Fruit fly (Drosophila melanogaster) whole organism, embryonic: ENCODE data around the gene CG14684.
A peak's percentile ranks its signal among the peaks of the same experiment; 100 is the strongest.

ENCODE experiments used
- ATbp ChIP-seq: fragments of 200-800 bp; sonication (Bioruptor generic); optimal IDR thresholded peaks from 2 replicates; lab custom pipeline; 2017; ENCODE audit warnings: missing biosample characterization, mild to moderate bottlenecking, missing genetic modification characterization, missing genetic modification reagents
- Asciz ChIP-seq: fragments of 200-800 bp; sonication (Bioruptor generic); optimal IDR thresholded peaks from 2 replicates; lab custom pipeline; 2017; ENCODE audit warnings: missing biosample characterization, mild to moderate bottlenecking, missing genetic modification characterization, missing genetic modification reagents
- B-H1 ChIP-seq: fragments of 200-800 bp; sonication (Bioruptor generic); IDR thresholded peaks from 3 replicates; pipeline ENCODE4 v1.3.6; 2022; ENCODE audit warnings: missing biosample characterization, missing genetic modification characterization
- CG10431 ChIP-seq: fragments of 200-800 bp; sonication (Bioruptor generic); optimal IDR thresholded peaks from 3 replicates; lab custom pipeline; 2018; ENCODE audit warnings: missing biosample characterization, mild to moderate bottlenecking, missing genetic modification characterization
- CG10462 ChIP-seq: fragments of 200-800 bp; sonication (Bioruptor generic); optimal IDR thresholded peaks from 2 replicates; lab custom pipeline; 2016; ENCODE audit warnings: missing biosample characterization, missing genetic modification characterization
- CG10543 ChIP-seq: fragments of 200-800 bp; sonication (Bioruptor generic); optimal IDR thresholded peaks from 3 replicates; lab custom pipeline; 2017; ENCODE audit warnings: missing biosample characterization, mild to moderate bottlenecking, missing genetic modification characterization, moderate library complexity
- CG1233 ChIP-seq: fragments of 200-800 bp; sonication (Bioruptor generic); optimal IDR thresholded peaks from 4 replicates; lab custom pipeline; 2018; ENCODE audit warnings: missing biosample characterization, mild to moderate bottlenecking, missing genetic modification characterization
- CG14014 ChIP-seq: fragments of 200-800 bp; sonication (Bioruptor generic); IDR thresholded peaks from 2 replicates; pipeline ENCODE4 v1.3.6; 2022; ENCODE audit warnings: missing biosample characterization, missing genetic modification characterization
- CG15514 ChIP-seq: fragments of 200-800 bp; sonication (Bioruptor generic); optimal IDR thresholded peaks from 3 replicates; lab custom pipeline; 2017; ENCODE audit warnings: missing biosample characterization, missing genetic modification characterization, mild to moderate bottlenecking, moderate library complexity, missing genetic modification reagents
- CG16813 ChIP-seq: fragments of 200-800 bp; sonication (Bioruptor generic); IDR thresholded peaks from 3 replicates; pipeline ENCODE4 v1.3.6; 2022; ENCODE audit warnings: missing biosample characterization, missing genetic modification characterization; ENCODE audit not compliant: partially characterized antibody
- CG17361 ChIP-seq: fragments of 200-800 bp; sonication (Bioruptor generic); IDR thresholded peaks from 3 replicates; pipeline ENCODE4 v1.3.6; 2022; ENCODE audit warnings: missing biosample characterization, missing genetic modification characterization
- CG17802 ChIP-seq: fragments of 200-800 bp; sonication (Bioruptor generic); optimal IDR thresholded peaks from 2 replicates; lab custom pipeline; 2018; ENCODE audit warnings: missing biosample characterization, mild to moderate bottlenecking, missing genetic modification characterization, moderate library complexity
- CG1792 ChIP-seq: fragments of 200-800 bp; sonication (Bioruptor generic); optimal IDR thresholded peaks from 2 replicates; lab custom pipeline; 2016; ENCODE audit warnings: missing biosample characterization, missing genetic modification characterization
- CG18599 ChIP-seq: fragments of 200-800 bp; sonication (Bioruptor generic); optimal IDR thresholded peaks from 3 replicates; lab custom pipeline; 2017; ENCODE audit warnings: missing biosample characterization, missing genetic modification characterization, mild to moderate bottlenecking, moderate library complexity, missing genetic modification reagents
- CG3281 ChIP-seq: fragments of 200-800 bp; sonication (Bioruptor generic); optimal IDR thresholded peaks from 3 replicates; lab custom pipeline; 2017; ENCODE audit warnings: missing biosample characterization, mild to moderate bottlenecking, missing genetic modification characterization
- CG3407 ChIP-seq: fragments of 200-800 bp; sonication (Bioruptor generic); optimal IDR thresholded peaks from 2 replicates; lab custom pipeline; 2018; ENCODE audit warnings: missing biosample characterization, mild to moderate bottlenecking, missing genetic modification characterization
- CG3995 ChIP-seq: fragments of 200-800 bp; sonication (Bioruptor generic); optimal IDR thresholded peaks from 3 replicates; lab custom pipeline; 2016; ENCODE audit warnings: missing biosample characterization, missing genetic modification characterization
- CG8290 ChIP-seq, 3 experiments: fragments of 200-800 bp; sonication (Bioruptor generic); optimal IDR thresholded peaks; 2 replicates each; lab custom pipeline; 2016 to 2019; ENCODE audit warnings: missing biosample characterization in 3 of 3, missing genetic modification characterization in 3 of 3, mild to moderate bottlenecking in 2 of 3, moderate library complexity in 1 of 3
- CG8944 ChIP-seq: fragments of 200-800 bp; sonication (Bioruptor generic); optimal IDR thresholded peaks from 3 replicates; lab custom pipeline; 2016; ENCODE audit warnings: missing biosample characterization, missing genetic modification characterization
- Dbx ChIP-seq: fragments of 200-800 bp; sonication (Bioruptor generic); IDR thresholded peaks from 3 replicates; pipeline ENCODE4 v1.3.6; 2022; ENCODE audit warnings: missing biosample characterization, missing genetic modification characterization
- Dll ChIP-seq: fragments of 200-800 bp; sonication (Bioruptor generic); IDR thresholded peaks from 4 replicates; pipeline ENCODE4 v1.3.6; 2022; ENCODE audit warnings: missing biosample characterization, missing genetic modification characterization; ENCODE audit not compliant: partially characterized antibody
- Eip74EF ChIP-seq, 2 experiments: fragments of 200-800 bp in 1 of 2; fragments of >200 bp in 1 of 2; sonication (Bioruptor generic) in 1 of 2; optimal IDR thresholded peaks; 2 replicates each; lab custom pipeline; 2017 to 2019; ENCODE audit warnings: missing biosample characterization in 2 of 2, missing genetic modification characterization in 2 of 2, mild to moderate bottlenecking in 1 of 2, moderate library complexity in 1 of 2
- Fer1 ChIP-seq: fragments of 200-800 bp; sonication (Bioruptor generic); optimal IDR thresholded peaks from 2 replicates; lab custom pipeline; 2017; ENCODE audit warnings: missing biosample characterization, mild to moderate bottlenecking, missing genetic modification characterization
- MBD-R2 ChIP-seq: fragments of 200-800 bp; sonication (Bioruptor generic); IDR thresholded peaks from 2 replicates; pipeline ENCODE4 v1.3.6; 2022; ENCODE audit warnings: missing biosample characterization, missing genetic modification characterization
- Max ChIP-seq: fragments of 200-800 bp; sonication (Bioruptor generic); optimal IDR thresholded peaks from 2 replicates; lab custom pipeline; 2016; ENCODE audit warnings: missing biosample characterization, mild to moderate bottlenecking, missing genetic modification characterization
- Mes4 ChIP-seq: fragments of 200-800 bp; sonication (Bioruptor generic); optimal IDR thresholded peaks from 2 replicates; lab custom pipeline; 2016; ENCODE audit warnings: missing biosample characterization, missing genetic modification characterization
- NC2β ChIP-seq: fragments of 200-800 bp; sonication (Bioruptor generic); optimal IDR thresholded peaks from 2 replicates; lab custom pipeline; 2016; ENCODE audit warnings: missing biosample characterization, missing genetic modification characterization
- Sry-β ChIP-seq: fragments of 200-800 bp; sonication (Bioruptor generic); optimal IDR thresholded peaks from 2 replicates; lab custom pipeline; 2018; ENCODE audit warnings: missing biosample characterization, mild to moderate bottlenecking, missing genetic modification characterization, moderate library complexity
- Trl ChIP-seq, 3 experiments: fragments of >200 bp in 2 of 3; fragments of 200-800 bp in 1 of 3; sonication (Bioruptor generic) in 1 of 3; optimal IDR thresholded peaks; 2 replicates in 1 of 3; 3 replicates in 2 of 3; lab custom pipeline; 2016 to 2017; ENCODE audit warnings: missing biosample characterization in 1 of 3, missing genetic modification characterization in 1 of 3
- Xrp1 ChIP-seq: fragments of 200-800 bp; sonication (Bioruptor generic); IDR thresholded peaks from 2 replicates; pipeline ENCODE4 v1.3.6; 2022; ENCODE audit warnings: missing biosample characterization, missing genetic modification characterization
- cad ChIP-seq: fragments of >200 bp; optimal IDR thresholded peaks from 2 replicates; lab custom pipeline; 2017; ENCODE audit warnings: missing biosample characterization, missing genetic modification characterization
- cato ChIP-seq: fragments of 200-800 bp; sonication (Bioruptor generic); optimal IDR thresholded peaks from 2 replicates; lab custom pipeline; 2016; ENCODE audit warnings: missing biosample characterization, missing genetic modification characterization, borderline replicate concordance
- chn ChIP-seq: fragments of 200-800 bp; sonication (Bioruptor generic); optimal IDR thresholded peaks from 2 replicates; lab custom pipeline; 2016; ENCODE audit warnings: missing biosample characterization, missing genetic modification characterization
- crp ChIP-seq, 2 experiments: fragments of 200-800 bp; sonication (Bioruptor generic); optimal IDR thresholded peaks; 2 replicates in 1 of 2; 3 replicates in 1 of 2; lab custom pipeline; 2017; ENCODE audit warnings: missing biosample characterization in 2 of 2, missing genetic modification characterization in 2 of 2, mild to moderate bottlenecking in 1 of 2, moderate library complexity in 1 of 2
- exex ChIP-seq: fragments of 200-800 bp; sonication (Bioruptor generic); optimal IDR thresholded peaks from 4 replicates; lab custom pipeline; 2018; ENCODE audit warnings: missing biosample characterization, mild to moderate bottlenecking, missing genetic modification characterization, moderate library complexity
- ind ChIP-seq: fragments of 200-800 bp; sonication (Bioruptor generic); optimal IDR thresholded peaks from 3 replicates; lab custom pipeline; 2016; ENCODE audit warnings: missing biosample characterization, missing genetic modification characterization
- lmd ChIP-seq: fragments of 200-800 bp; sonication (Bioruptor generic); IDR thresholded peaks from 2 replicates; pipeline ENCODE4 v1.3.6; 2022; ENCODE audit warnings: missing biosample characterization, missing genetic modification characterization
- org-1 ChIP-seq: fragments of 200-800 bp; sonication (Bioruptor generic); optimal IDR thresholded peaks from 2 replicates; lab custom pipeline; 2017; ENCODE audit warnings: missing biosample characterization, missing genetic modification characterization
- pan ChIP-seq, 4 experiments: fragments of >200 bp in 3 of 4; fragments of 200-800 bp in 1 of 4; sonication (Bioruptor generic) in 1 of 4; optimal IDR thresholded peaks in 3 of 4; IDR thresholded peaks in 1 of 4; 2 replicates each; pipeline versions ENCODE4 v1.3.6 to Lab custom; 2017 to 2022; ENCODE audit warnings: missing biosample characterization in 2 of 4, missing genetic modification characterization in 2 of 4, mixed read lengths in 1 of 4
- sc ChIP-seq, 3 experiments: fragments of >200 bp in 2 of 3; fragments of 200-800 bp in 1 of 3; sonication (Bioruptor generic) in 1 of 3; optimal IDR thresholded peaks; 2 replicates in 2 of 3; 3 replicates in 1 of 3; lab custom pipeline; 2017; ENCODE audit warnings: mild to moderate bottlenecking in 1 of 3, missing biosample characterization in 1 of 3, missing genetic modification characterization in 1 of 3, missing genetic modification reagents in 1 of 3
- scrt ChIP-seq: fragments of 200-800 bp; sonication (Bioruptor generic); optimal IDR thresholded peaks from 2 replicates; lab custom pipeline; 2018; ENCODE audit warnings: missing biosample characterization, mild to moderate bottlenecking, missing genetic modification characterization, moderate library complexity
- sens-2 ChIP-seq: fragments of 200-800 bp; sonication (Bioruptor generic); IDR thresholded peaks from 2 replicates; pipeline ENCODE4 v1.3.6; 2022; ENCODE audit warnings: missing biosample characterization, missing genetic modification characterization
- sima ChIP-seq: fragments of 200-800 bp; sonication (Bioruptor generic); optimal IDR thresholded peaks from 2 replicates; lab custom pipeline; 2016; ENCODE audit warnings: missing biosample characterization, missing genetic modification characterization
- sisA ChIP-seq: fragments of 200-800 bp; sonication (Bioruptor generic); IDR thresholded peaks from 2 replicates; pipeline ENCODE4 v1.3.6; 2022; ENCODE audit warnings: missing biosample characterization, missing genetic modification characterization
- slbo ChIP-seq: fragments of 200-800 bp; sonication (Bioruptor generic); IDR thresholded peaks from 2 replicates; pipeline ENCODE4 v1.3.6; 2022; ENCODE audit warnings: missing biosample characterization, missing genetic modification characterization
- sqz ChIP-seq: fragments of 200-800 bp; sonication (Bioruptor generic); optimal IDR thresholded peaks from 3 replicates; lab custom pipeline; 2018; ENCODE audit warnings: missing biosample characterization, mild to moderate bottlenecking, missing genetic modification characterization
- ttk ChIP-seq: fragments of 200-800 bp; sonication (Bioruptor generic); IDR thresholded peaks from 2 replicates; pipeline ENCODE4 v2.1.2; 2022; ENCODE audit warnings: missing biosample characterization, missing genetic modification characterization
- unpg ChIP-seq: fragments of 200-800 bp; sonication (Bioruptor generic); optimal IDR thresholded peaks from 3 replicates; lab custom pipeline; 2018; ENCODE audit warnings: missing biosample characterization, mild to moderate bottlenecking, missing genetic modification characterization, moderate library complexity

Gene CG14684

DNA sequence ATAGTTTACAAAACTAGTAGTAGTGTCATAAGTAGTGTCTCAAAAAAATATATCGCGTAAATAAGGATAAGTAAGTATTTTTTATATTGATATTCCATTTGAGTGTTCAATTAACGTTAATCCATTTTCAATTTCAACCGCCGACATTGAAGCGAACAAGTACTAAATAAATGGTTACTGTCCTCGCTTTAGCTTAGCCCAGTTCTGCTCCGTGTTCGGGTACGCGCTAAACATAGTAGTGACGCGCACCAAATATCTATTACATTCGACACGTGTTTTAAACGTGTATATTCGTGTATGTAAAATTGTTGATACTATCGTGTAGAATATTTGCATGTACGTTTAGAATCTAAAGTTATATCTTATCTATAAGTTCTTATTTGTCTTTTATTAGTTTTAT lies 31.7 kb upstream of the CG14684 start (continued):
- TF ChIP-seq CG16813 (GFP tag; lab: Robert Waterston, UW) (peak; percentile 81), CG17802 (tag; lab: Kevin White, UChicago) (no peak), cad (GFP tag; lab: Kevin White, UChicago) (no peak), CG17361 (GFP tag; lab: Robert Waterston, UW) (peak; percentile 41; the same call in 1 of the 3 replicates), exex (peak; percentile 22), CG10431 (GFP tag; lab: Kevin White, UChicago) (no peak), CG3995 (GFP tag; lab: Kevin White, UChicago) (peak; percentile 36), pan (optimal IDR thresholded peaks at IDR 0.05; lab: Kevin White, UChicago) (no peak), pan (GFP tag; optimal IDR thresholded peaks at IDR 0.05 in 1 of 2, IDR thresholded peaks at IDR 0.05 in 1 of 2) (no peak), lmd (no peak), CG15514 (GFP tag; lab: Kevin White, UChicago) (peak; percentile 56), sqz (GFP tag; lab: Kevin White, UChicago) (no peak), unpg (GFP tag; lab: Kevin White, UChicago) (no peak), ATbp (GFP tag; lab: Kevin White, UChicago) (no peak), CG10462 (GFP tag; lab: Kevin White, UChicago) (no peak), Asciz (GFP tag; lab: Kevin White, UChicago) (no peak), chn (no peak), Dll (peak; percentile 79), Mes4 (GFP tag; lab: Kevin White, UChicago) (no peak), B-H1 (no peak), scrt (GFP tag; lab: Kevin White, UChicago) (peak; percentile 59), org-1 (GFP tag; lab: Kevin White, UChicago) (no peak), sens-2 (GFP tag; lab: Robert Waterston, UW) (no peak), Sry-β (GFP tag; lab: Kevin White, UChicago) (no peak), CG3407 (GFP tag; lab: Kevin White, UChicago) (no peak), ind (no peak), CG18599 (GFP tag; lab: Kevin White, UChicago) (peak; percentile 54), Dbx (peak; percentile 82), slbo (no peak), Eip74EF (GFP tag; optimal IDR thresholded peaks at IDR 0.05; lab: Kevin White, UChicago) (no peak), Max (GFP tag; lab: Kevin White, UChicago) (peak; percentile 7), CG10543 (GFP tag; lab: Kevin White, UChicago) (peak; percentile 37), CG8290 (GFP tag; optimal IDR thresholded peaks at IDR 0.05; lab: Kevin White, UChicago) (peak; percentile 72), CG8290 (tag; optimal IDR thresholded peaks at IDR 0.05; lab: Kevin White, UChicago) (peak in 1 of 2 experiments; percentile 92), CG8944 (no peak), CG3281 (GFP tag; lab: Kevin White, UChicago) (peak; percentile 43), sima (no peak), cato (GFP tag; lab: Kevin White, UChicago) (no peak), CG14014 (no peak), CG1792 (GFP tag; lab: Kevin White, UChicago) (no peak), NC2β (GFP tag; lab: Kevin White, UChicago) (no peak), sc (optimal IDR thresholded peaks at IDR 0.05; lab: Kevin White, UChicago) (no peak), sc (GFP tag; optimal IDR thresholded peaks at IDR 0.05; lab: Kevin White, UChicago) (no peak), Xrp1 (GFP tag; lab: Robert Waterston, UW) (no peak), ttk (GFP tag; lab: Robert Waterston, UW) (no peak), crp (GFP tag; optimal IDR thresholded peaks at IDR 0.05; lab: Kevin White, UChicago) (no peak), sisA (GFP tag; lab: Robert Waterston, UW) (no peak), CG1233 (GFP tag; lab: Kevin White, UChicago) (no peak), Fer1 (GFP tag; lab: Kevin White, UChicago) (peak; percentile 84), Trl (optimal IDR thresholded peaks at IDR 0.05; lab: Kevin White, UChicago) (no peak), Trl (GFP tag; optimal IDR thresholded peaks at IDR 0.05; lab: Kevin White, UChicago) (peak; percentile 66), MBD-R2 (GFP tag; lab: Robert Waterston, UW) (no peak)
